Fruit fly (Drosophila melanogaster) whole organism, pupa: ENCODE results near the gene AdipoR.

ENCODE experiments used
- CG10348 ChIP-seq: fragments of 200-800 bp; sonication (Bioruptor generic); IDR thresholded peaks from 2 replicates; pipeline ENCODE4 v1.3.6; 2022; ENCODE audit warnings: missing biosample characterization, missing genetic modification characterization
- CG12605 ChIP-seq: fragments of 200-800 bp; sonication (Bioruptor generic); IDR thresholded peaks from 2 replicates; pipeline ENCODE4 v1.3.6; 2022; ENCODE audit warnings: missing biosample characterization, missing genetic modification characterization
- CG13204 ChIP-seq: fragments of 200-800 bp; sonication (Bioruptor generic); optimal IDR thresholded peaks from 2 replicates; lab custom pipeline; 2018; ENCODE audit warnings: missing biosample characterization, mild to moderate bottlenecking, missing genetic modification characterization, moderate library complexity
- CG14655 ChIP-seq: fragments of 200-800 bp; sonication (Bioruptor generic); optimal IDR thresholded peaks from 3 replicates; lab custom pipeline; 2017; ENCODE audit warnings: mild to moderate bottlenecking, missing biosample characterization, missing genetic modification reagents, missing genetic modification characterization
- CG15710 ChIP-seq: fragments of 200-800 bp; sonication (Bioruptor generic); optimal IDR thresholded peaks from 2 replicates; lab custom pipeline; 2018; ENCODE audit warnings: missing biosample characterization, mild to moderate bottlenecking, missing genetic modification characterization, moderate library complexity
- CG17806 ChIP-seq: fragments of 200-800 bp; sonication (Bioruptor generic); optimal IDR thresholded peaks from 2 replicates; lab custom pipeline; 2018; ENCODE audit warnings: missing biosample characterization, mild to moderate bottlenecking, missing genetic modification characterization, moderate library complexity
- CG32121 ChIP-seq: fragments of 200-800 bp; sonication (Bioruptor generic); IDR thresholded peaks from 2 replicates; pipeline ENCODE4 v1.3.6; 2022; ENCODE audit warnings: missing biosample characterization, missing genetic modification characterization
- CG34367 ChIP-seq: fragments of 200-800 bp; sonication (Bioruptor generic); optimal IDR thresholded peaks from 2 replicates; lab custom pipeline; 2018; ENCODE audit warnings: missing biosample characterization, mild to moderate bottlenecking, missing genetic modification characterization
- CG4496 ChIP-seq: fragments of 200-800 bp; sonication (Bioruptor generic); IDR thresholded peaks from 3 replicates; pipeline ENCODE4 v1.3.6; 2022; ENCODE audit warnings: missing biosample characterization, missing genetic modification characterization
- CG8159 ChIP-seq: fragments of 200-800 bp; sonication (Bioruptor generic); optimal IDR thresholded peaks from 3 replicates; lab custom pipeline; 2018; ENCODE audit warnings: missing biosample characterization, mild to moderate bottlenecking, missing genetic modification characterization, moderate library complexity
- CG8301 ChIP-seq: fragments of 200-800 bp; sonication (Bioruptor generic); optimal IDR thresholded peaks from 2 replicates; lab custom pipeline; 2018; ENCODE audit warnings: missing biosample characterization, mild to moderate bottlenecking, missing genetic modification characterization
- CG9948 ChIP-seq: fragments of 200-800 bp; sonication (Bioruptor generic); optimal IDR thresholded peaks from 2 replicates; lab custom pipeline; 2018; ENCODE audit warnings: missing biosample characterization, mild to moderate bottlenecking, missing genetic modification characterization, moderate library complexity
- D1 ChIP-seq: fragments of 200-800 bp; sonication (Bioruptor generic); optimal IDR thresholded peaks from 2 replicates; lab custom pipeline; 2018; ENCODE audit warnings: missing biosample characterization, mild to moderate bottlenecking, missing genetic modification characterization, moderate library complexity
- EcR ChIP-seq: fragments of 200-800 bp; sonication (Bioruptor generic); optimal IDR thresholded peaks from 3 replicates; lab custom pipeline; 2019; ENCODE audit warnings: missing biosample characterization, missing genetic modification characterization, mild to moderate bottlenecking, moderate library complexity, missing genetic modification reagents
- Ets98B ChIP-seq: fragments of 200-800 bp; sonication (Bioruptor generic); IDR thresholded peaks from 2 replicates; pipeline ENCODE4 v1.3.6; 2022; ENCODE audit warnings: missing biosample characterization, missing genetic modification characterization
- Pif1A ChIP-seq: fragments of 200-800 bp; sonication (Bioruptor generic); optimal IDR thresholded peaks from 3 replicates; lab custom pipeline; 2016; ENCODE audit warnings: missing biosample characterization, missing genetic modification characterization
- Pif1B ChIP-seq: fragments of 200-800 bp; sonication (Bioruptor generic); optimal IDR thresholded peaks from 3 replicates; lab custom pipeline; 2016; ENCODE audit warnings: missing biosample characterization, missing genetic modification characterization
- Snoo ChIP-seq: fragments of 200-800 bp; sonication (Bioruptor generic); optimal IDR thresholded peaks from 3 replicates; lab custom pipeline; 2017; ENCODE audit warnings: missing biosample characterization, mild to moderate bottlenecking, missing genetic modification characterization, inconsistent platforms
- fd96Ca ChIP-seq: fragments of 200-800 bp; sonication (Bioruptor generic); IDR thresholded peaks from 3 replicates; pipeline ENCODE4 v1.3.6; 2022; ENCODE audit warnings: missing biosample characterization, missing genetic modification characterization
- gl ChIP-seq: fragments of 200-800 bp; sonication (Bioruptor generic); optimal IDR thresholded peaks from 2 replicates; lab custom pipeline; 2018; ENCODE audit warnings: missing biosample characterization, mild to moderate bottlenecking, missing genetic modification characterization
- rn ChIP-seq: fragments of 200-800 bp; sonication (Bioruptor generic); IDR thresholded peaks from 2 replicates; pipeline ENCODE4 v1.3.6; 2022; ENCODE audit warnings: missing biosample characterization, missing genetic modification characterization

Gene AdipoR

dm6 chr3R:22588756-22589155 lies 41.1 kb upstream of the AdipoR start:
- TF ChIP-seq CG15710 (tag; lab: Kevin White, UChicago) (no peak), EcR (no peak), Pif1B (GFP tag; lab: Kevin White, UChicago) (no peak), CG34367 (tag; lab: Kevin White, UChicago) (no peak), fd96Ca (GFP tag; lab: Robert Waterston, UW) (no peak), rn (GFP tag; lab: Robert Waterston, UW) (no peak), CG4496 (GFP tag; lab: Robert Waterston, UW) (no peak), Ets98B (GFP tag; lab: Robert Waterston, UW) (no peak), CG32121 (GFP tag; lab: Robert Waterston, UW) (no peak), CG14655 (GFP tag; lab: Kevin White, UChicago) (no peak), CG17806 (tag; lab: Kevin White, UChicago) (no peak), CG8301 (tag; lab: Kevin White, UChicago) (no peak), CG13204 (no peak), CG9948 (tag; lab: Kevin White, UChicago) (no peak)

dm6 chr3R:22587419-22587963 lies 39.8 kb upstream of the AdipoR start, which contains the start of gene Efa6:
Gene Efa6, plus strand, starts transcription at chr3R:22587755.
- TF ChIP-seq CG13204 (no peak), CG8159 (no peak), D1 (tag; lab: Kevin White, UChicago) (no peak), CG9948 (tag; lab: Kevin White, UChicago) (no peak), EcR (peak; percentile 43), CG12605 (0 out of 2 replicates have a peak, but pooled peaks have one; percentile 9), CG10348 (GFP tag; lab: Robert Waterston, UW) (no peak), Pif1B (GFP tag; lab: Kevin White, UChicago) (peak; percentile 47), CG4496 (GFP tag; lab: Robert Waterston, UW) (peak; percentile 5; the same call in 1 of the 3 replicates), rn (GFP tag; lab: Robert Waterston, UW) (no peak), fd96Ca (GFP tag; lab: Robert Waterston, UW) (no peak), CG15710 (tag; lab: Kevin White, UChicago) (peak; percentile 3), CG8301 (tag; lab: Kevin White, UChicago) (no peak), Ets98B (GFP tag; lab: Robert Waterston, UW) (peak; percentile 21; the same call in 1 of the 2 replicates), CG32121 (GFP tag; lab: Robert Waterston, UW) (peak; percentile 48; the same call in 1 of the 2 replicates), CG17806 (tag; lab: Kevin White, UChicago) (peak; percentile 17), CG14655 (GFP tag; lab: Kevin White, UChicago) (no peak)
- TF ChIP-seq, all 21 proteins: peak for 8

- TF ChIP-seq CG10348 (GFP tag; lab: Robert Waterston, UW): no peak
- no peak for TF ChIP-seq CG17806 (tag; lab: Kevin White, UChicago)
- no peak for TF ChIP-seq CG4496 (GFP tag; lab: Robert Waterston, UW)
- no peak for TF ChIP-seq Pif1B (GFP tag; lab: Kevin White, UChicago)
- no peak for TF ChIP-seq Pif1A (GFP tag; lab: Kevin White, UChicago)
- no peak for TF ChIP-seq CG8159
- no peak for TF ChIP-seq Snoo (tag; lab: Kevin White, UChicago)
- no peak for TF ChIP-seq CG9948 (tag; lab: Kevin White, UChicago)
- no peak for TF ChIP-seq CG8301 (tag; lab: Kevin White, UChicago)
Observed at dm6 chr3R:22586525-22586924, 38.9 kb upstream of the AdipoR start, which contains the start of gene btn. Gene btn, minus strand, starts transcription at chr3R:22586625.

dm6 chr3R:22584582-22584981 lies 36.9 kb upstream of the AdipoR start, which contains the start of the genes CG33107 and CG6937:
Gene CG33107, minus strand, starts transcription at chr3R:22584718.
Gene CG6937, plus strand, starts transcription at chr3R:22584773.
- TF ChIP-seq Snoo (tag; lab: Kevin White, UChicago) (no peak), CG17806 (tag; lab: Kevin White, UChicago) (no peak), gl (no peak), CG12605 (no peak), CG4496 (GFP tag; lab: Robert Waterston, UW) (no peak), EcR (no peak), CG14655 (GFP tag; lab: Kevin White, UChicago) (no peak), CG13204 (no peak), CG8301 (tag; lab: Kevin White, UChicago) (no peak), Pif1B (GFP tag; lab: Kevin White, UChicago) (no peak), D1 (tag; lab: Kevin White, UChicago) (no peak), CG34367 (tag; lab: Kevin White, UChicago) (no peak), Ets98B (GFP tag; lab: Robert Waterston, UW) (no peak), CG32121 (GFP tag; lab: Robert Waterston, UW) (no peak), CG9948 (tag; lab: Kevin White, UChicago) (no peak), CG8159 (no peak), CG15710 (tag; lab: Kevin White, UChicago) (no peak), rn (GFP tag; lab: Robert Waterston, UW) (no peak)

- no peak for TF ChIP-seq CG13204
- TF ChIP-seq EcR: no peak
Observed at dm6 chr3R:22582981-22583380, 35.3 kb upstream of the AdipoR start, which contains the start of gene Dph5. Gene Dph5, minus strand, starts transcription at chr3R:22583225.

- TF ChIP-seq gl (no peak), D1 (tag; lab: Kevin White, UChicago) (no peak)
Observed at dm6 chr3R:22580546-22580945, 32.9 kb upstream of the AdipoR start, which contains the start of gene CSN6. Gene CSN6, plus strand, starts transcription at chr3R:22580773.
